Fruit fly (Drosophila melanogaster): Measurements from ENCODE around the gene CG13615.

The CG13615 gene

dm6 chr3R:24348420-24349190 is 41.7 kb upstream of the CG13615 start, which contains the start of the genes CG5746 and CG6454 (continued):
- TF ChIP-seq Fer3 (tag; optimal IDR thresholded peaks at IDR 0.05) (no peak), CG10267 (tag; optimal IDR thresholded peaks at IDR 0.05) (peak; percentile 72), D19A (tag; optimal IDR thresholded peaks at IDR 0.05) (no peak), her (GFP tag; optimal IDR thresholded peaks at IDR 0.05) (no peak), HHEX (GFP tag; optimal IDR thresholded peaks at IDR 0.05) (no peak), crc (GFP tag; optimal IDR thresholded peaks at IDR 0.05) (peak; percentile 11), fru (optimal IDR thresholded peaks at IDR 0.05) (no peak), Hr51 (GFP tag; optimal IDR thresholded peaks at IDR 0.05) (peak in 1 of 2 experiments; percentile 50), CG31365 (tag; optimal IDR thresholded peaks at IDR 0.05) (no peak), h (optimal IDR thresholded peaks at IDR 0.05) (no peak), pros (GFP tag; optimal IDR thresholded peaks at IDR 0.05) (no peak), Med (GFP tag) (peak; percentile 64), aop (GFP tag; IDR thresholded peaks at IDR 0.05) (no peak), az2 (GFP tag; optimal IDR thresholded peaks at IDR 0.05) (peak; percentile 48), CG12769 (tag; optimal IDR thresholded peaks at IDR 0.05) (no peak), CG10431 (GFP tag; optimal IDR thresholded peaks at IDR 0.05) (no peak), pum (GFP tag; optimal IDR thresholded peaks at IDR 0.05) (peak; percentile 55), lmd (GFP tag; IDR thresholded peaks at IDR 0.05) (peak; percentile 39; the same call in 1 of the 2 replicates), CG18262 (tag; optimal IDR thresholded peaks at IDR 0.05) (no peak), nom (GFP tag; optimal IDR thresholded peaks at IDR 0.05) (no peak), Fer2 (tag; optimal IDR thresholded peaks at IDR 0.05) (no peak), z (GFP tag; IDR thresholded peaks at IDR 0.05) (no peak), CG16779 (GFP tag; IDR thresholded peaks at IDR 0.05) (no peak), ap (GFP tag; IDR thresholded peaks at IDR 0.05) (no peak), gfzf (GFP tag; optimal IDR thresholded peaks at IDR 0.05) (peak; percentile 76), CG18599 (GFP tag; optimal IDR thresholded peaks at IDR 0.05) (no peak), CG16813 (GFP tag; IDR thresholded peaks at IDR 0.05; ENCODE audit: partially characterized antibody) (no peak), Nf-YC (tag; optimal IDR thresholded peaks at IDR 0.05) (no peak), Dbx (GFP tag; IDR thresholded peaks at IDR 0.05) (0 out of 3 replicates have a peak, but pooled peaks have one; percentile 48), wor (GFP tag; IDR thresholded peaks at IDR 0.05) (no peak; the same call in 1 of the 2 replicates), CG30020 (tag; optimal IDR thresholded peaks at IDR 0.05) (peak; percentile 69), gcm (GFP tag; optimal IDR thresholded peaks at IDR 0.05) (no peak), CoRest (tag; optimal IDR thresholded peaks at IDR 0.05) (peak; percentile 79), ranshi (GFP tag; IDR thresholded peaks at IDR 0.05) (0 out of 2 replicates have a peak, but pooled peaks have one; percentile 40), lbe (GFP tag; optimal IDR thresholded peaks at IDR 0.05) (no peak), CG11696 (GFP tag; IDR thresholded peaks at IDR 0.05) (no peak), CG11093 (GFP tag; IDR thresholded peaks at IDR 0.05) (no peak), CG14667 (GFP tag; IDR thresholded peaks at IDR 0.05) (no peak), Lpt (GFP tag; optimal IDR thresholded peaks at IDR 0.05) (no peak), CG4360 (GFP tag; IDR thresholded peaks at IDR 0.05) (peak; percentile 79), CG11560 (tag; IDR thresholded peaks at IDR 0.05) (no peak), CG18011 (GFP tag; optimal IDR thresholded peaks at IDR 0.05) (no peak), luna (GFP tag; optimal IDR thresholded peaks at IDR 0.05) (no peak), CG15514 (GFP tag; optimal IDR thresholded peaks at IDR 0.05) (peak; percentile 33), dan (GFP tag; IDR thresholded peaks at IDR 0.05) (no peak), sens (GFP tag) (peak; percentile 94), TFAM (GFP tag; optimal IDR thresholded peaks at IDR 0.05) (no peak), Dek (tag; optimal IDR thresholded peaks at IDR 0.05) (peak; percentile 42), insv (GFP tag; optimal IDR thresholded peaks at IDR 0.05) (no peak), zfh1 (GFP tag; IDR thresholded peaks at IDR 0.05) (peak; percentile 35; the same call in 1 of the 3 replicates)
